Fruit fly (Drosophila melanogaster) whole organism, embryonic: Measurements from ENCODE around the gene CG2772.

Experiments
- Atf-2 ChIP-seq: fragments of 200-800 bp; sonication (Bioruptor generic); optimal IDR thresholded peaks from 2 replicates; lab custom pipeline; 2016; ENCODE audit warnings: missing biosample characterization, missing genetic modification characterization
- B-H1 ChIP-seq: fragments of 200-800 bp; sonication (Bioruptor generic); IDR thresholded peaks from 3 replicates; pipeline ENCODE4 v1.3.6; 2022; ENCODE audit warnings: missing biosample characterization, missing genetic modification characterization
- CG10654 ChIP-seq: fragments of 200-800 bp; sonication (Bioruptor generic); optimal IDR thresholded peaks from 2 replicates; lab custom pipeline; 2016; ENCODE audit warnings: missing biosample characterization, missing genetic modification characterization
- CG12071 ChIP-seq: fragments of 200-800 bp; sonication (Bioruptor generic); optimal IDR thresholded peaks from 3 replicates; lab custom pipeline; 2018; ENCODE audit warnings: missing biosample characterization, mild to moderate bottlenecking, missing genetic modification characterization
- CG12155 ChIP-seq: fragments of 200-800 bp; sonication (Bioruptor generic); optimal IDR thresholded peaks from 3 replicates; lab custom pipeline; 2016; ENCODE audit warnings: missing biosample characterization, missing genetic modification characterization
- CG14710 ChIP-seq: fragments of 200-800 bp; sonication (Bioruptor generic); optimal IDR thresholded peaks from 3 replicates; lab custom pipeline; 2019; ENCODE audit warnings: missing biosample characterization, mild to moderate bottlenecking, missing genetic modification characterization, moderate library complexity
- CG14965 ChIP-seq: fragments of 200-800 bp; sonication (Bioruptor generic); optimal IDR thresholded peaks from 2 replicates; lab custom pipeline; 2016; ENCODE audit warnings: missing biosample characterization, missing genetic modification characterization, borderline replicate concordance
- CG15514 ChIP-seq: fragments of 200-800 bp; sonication (Bioruptor generic); optimal IDR thresholded peaks from 3 replicates; lab custom pipeline; 2017; ENCODE audit warnings: missing biosample characterization, missing genetic modification characterization, mild to moderate bottlenecking, moderate library complexity, missing genetic modification reagents
- CG1603 ChIP-seq: fragments of 200-800 bp; sonication (Bioruptor generic); optimal IDR thresholded peaks from 2 replicates; lab custom pipeline; 2019; ENCODE audit warnings: missing biosample characterization, mild to moderate bottlenecking, missing genetic modification characterization, moderate library complexity
- CG16863 ChIP-seq: fragments of 200-800 bp; sonication (Bioruptor generic); optimal IDR thresholded peaks from 3 replicates; lab custom pipeline; 2016; ENCODE audit warnings: missing biosample characterization, missing genetic modification characterization
- CG30431 ChIP-seq: fragments of 200-800 bp; sonication (Bioruptor generic); optimal IDR thresholded peaks from 2 replicates; lab custom pipeline; 2017; ENCODE audit warnings: missing biosample characterization, missing genetic modification characterization
- CG3407 ChIP-seq: fragments of 200-800 bp; sonication (Bioruptor generic); optimal IDR thresholded peaks from 2 replicates; lab custom pipeline; 2018; ENCODE audit warnings: missing biosample characterization, mild to moderate bottlenecking, missing genetic modification characterization
- CG34376 ChIP-seq: fragments of 200-800 bp; sonication (Bioruptor generic); optimal IDR thresholded peaks from 2 replicates; lab custom pipeline; 2018; ENCODE audit warnings: missing biosample characterization, mild to moderate bottlenecking, missing genetic modification characterization
- CG4360 ChIP-seq: fragments of 200-800 bp; sonication (Bioruptor generic); IDR thresholded peaks from 2 replicates; pipeline ENCODE4 v1.3.6; 2022; ENCODE audit warnings: missing biosample characterization, missing genetic modification characterization
- CG4820 ChIP-seq: fragments of 200-800 bp; sonication (Bioruptor generic); optimal IDR thresholded peaks from 3 replicates; lab custom pipeline; 2016; ENCODE audit warnings: missing biosample characterization, missing genetic modification characterization
- CG6254 ChIP-seq: fragments of 200-800 bp; sonication (Bioruptor generic); optimal IDR thresholded peaks from 3 replicates; lab custom pipeline; 2017; ENCODE audit warnings: mild to moderate bottlenecking, missing biosample characterization, missing genetic modification reagents, missing genetic modification characterization
- CG6854 ChIP-seq: fragments of 200-800 bp; sonication (Bioruptor generic); optimal IDR thresholded peaks from 3 replicates; lab custom pipeline; 2017; ENCODE audit warnings: missing biosample characterization, mild to moderate bottlenecking, missing genetic modification characterization
- CG7372 ChIP-seq: fragments of 200-800 bp; sonication (Bioruptor generic); IDR thresholded peaks from 2 replicates; pipeline ENCODE4 v1.3.6; 2022; ENCODE audit warnings: missing biosample characterization, missing genetic modification characterization
- CG7745 ChIP-seq: fragments of 200-800 bp; sonication (Bioruptor generic); optimal IDR thresholded peaks from 2 replicates; lab custom pipeline; 2018; ENCODE audit warnings: missing biosample characterization, mild to moderate bottlenecking, missing genetic modification characterization, moderate library complexity
- CG8924 ChIP-seq: fragments of 200-800 bp; optimal IDR thresholded peaks from 3 replicates; lab custom pipeline; 2019; ENCODE audit warnings: missing biosample characterization, mild to moderate bottlenecking, missing genetic modification characterization, moderate library complexity
- Dek ChIP-seq: fragments of 200-800 bp; sonication (Bioruptor generic); optimal IDR thresholded peaks from 3 replicates; lab custom pipeline; 2019; ENCODE audit warnings: missing biosample characterization, mild to moderate bottlenecking, missing genetic modification characterization, moderate library complexity
- Dip3 ChIP-seq: fragments of 200-800 bp; sonication (Bioruptor generic); optimal IDR thresholded peaks from 3 replicates; lab custom pipeline; 2016; ENCODE audit warnings: missing biosample characterization, missing genetic modification characterization
- Doc2 ChIP-seq: fragments of 200-800 bp; sonication (Bioruptor generic); IDR thresholded peaks from 2 replicates; pipeline ENCODE4 v1.3.6; 2022; ENCODE audit warnings: missing biosample characterization, missing genetic modification characterization
- Elba2 ChIP-seq: fragments of 200-800 bp; sonication (Bioruptor generic); optimal IDR thresholded peaks from 3 replicates; lab custom pipeline; 2016; ENCODE audit warnings: missing biosample characterization, missing genetic modification characterization
- Ets65A ChIP-seq: fragments of 200-800 bp; sonication (Bioruptor generic); peaks from one replicate; lab custom pipeline; 2016; ENCODE audit warnings: missing biosample characterization, missing genetic modification characterization
- Gsc ChIP-seq: fragments of 200-800 bp; sonication (Bioruptor generic); IDR thresholded peaks from 2 replicates; pipeline ENCODE4 v1.3.6; 2022; ENCODE audit warnings: missing biosample characterization, missing genetic modification characterization
- H2.0 ChIP-seq: fragments of 200-800 bp; sonication (Bioruptor generic); IDR thresholded peaks from 2 replicates; pipeline ENCODE4 v1.3.6; 2022; ENCODE audit warnings: missing biosample characterization, missing genetic modification characterization
- HLH3B ChIP-seq: fragments of 200-800 bp; sonication (Bioruptor generic); IDR thresholded peaks from 2 replicates; pipeline ENCODE4 v1.3.6; 2022; ENCODE audit warnings: missing biosample characterization, missing genetic modification characterization
- Hr3 ChIP-seq: fragments of 200-800 bp; sonication (Bioruptor generic); optimal IDR thresholded peaks from 3 replicates; lab custom pipeline; 2016; ENCODE audit warnings: missing biosample characterization, missing genetic modification characterization
- Jarid2 ChIP-seq: fragments of 200-800 bp; sonication (Bioruptor generic); optimal IDR thresholded peaks from 3 replicates; lab custom pipeline; 2017; ENCODE audit warnings: mild to moderate bottlenecking, missing biosample characterization, missing genetic modification reagents, missing genetic modification characterization
- Lpt ChIP-seq: fragments of >200 bp; optimal IDR thresholded peaks from 2 replicates; lab custom pipeline; 2018; ENCODE audit warnings: missing biosample characterization, missing genetic modification characterization
- Myb ChIP-seq: fragments of 200-800 bp; sonication (Bioruptor generic); optimal IDR thresholded peaks from 2 replicates; lab custom pipeline; 2016; ENCODE audit warnings: missing biosample characterization, missing genetic modification characterization
- NfI ChIP-seq: fragments of 200-800 bp; sonication (Bioruptor generic); optimal IDR thresholded peaks from 3 replicates; lab custom pipeline; 2018; ENCODE audit warnings: missing biosample characterization, mild to moderate bottlenecking, missing genetic modification characterization, moderate library complexity
- Oaz ChIP-seq: fragments of 200-800 bp; sonication (Bioruptor generic); IDR thresholded peaks from 2 replicates; pipeline ENCODE4 v1.3.6; 2022; ENCODE audit warnings: missing biosample characterization, missing genetic modification characterization
- Ravus ChIP-seq: fragments of 200-800 bp; sonication (Bioruptor generic); IDR thresholded peaks from 2 replicates; pipeline ENCODE4 v1.3.6; 2022; ENCODE audit warnings: missing biosample characterization, missing genetic modification characterization
- YL-1 ChIP-seq: fragments of 200-800 bp; sonication (Bioruptor generic); optimal IDR thresholded peaks from 3 replicates; lab custom pipeline; 2017; ENCODE audit warnings: missing biosample characterization, mild to moderate bottlenecking, missing genetic modification characterization
- abd-A ChIP-seq: fragments of 200-800 bp; sonication (Bioruptor generic); optimal IDR thresholded peaks from 3 replicates; lab custom pipeline; 2019; ENCODE audit warnings: missing biosample characterization, mild to moderate bottlenecking, missing genetic modification characterization, moderate library complexity
- ap ChIP-seq: fragments of 200-800 bp; sonication (Bioruptor generic); IDR thresholded peaks from 2 replicates; pipeline ENCODE4 v1.3.6; 2022; ENCODE audit warnings: missing biosample characterization, missing genetic modification characterization
- ase ChIP-seq: fragments of 200-800 bp; sonication (Bioruptor generic); IDR thresholded peaks from 3 replicates; pipeline ENCODE4 v1.3.6; 2022; ENCODE audit warnings: missing biosample characterization, missing genetic modification characterization
- ci ChIP-seq: fragments of 200-800 bp; sonication (Bioruptor generic); IDR thresholded peaks from 3 replicates; pipeline ENCODE4 v1.3.6; 2022; ENCODE audit warnings: missing biosample characterization, missing genetic modification characterization
- dm ChIP-seq: fragments of 200-800 bp; sonication (Bioruptor generic); optimal IDR thresholded peaks from 3 replicates; lab custom pipeline; 2016; ENCODE audit warnings: missing biosample characterization, missing genetic modification characterization
- fd3F ChIP-seq: fragments of 200-800 bp; sonication (Bioruptor generic); optimal IDR thresholded peaks from 2 replicates; lab custom pipeline; 2018; ENCODE audit warnings: missing biosample characterization, mild to moderate bottlenecking, missing genetic modification characterization, moderate library complexity
- kay ChIP-seq: fragments of 200-800 bp; sonication (Bioruptor generic); optimal IDR thresholded peaks from 2 replicates; lab custom pipeline; 2016; ENCODE audit warnings: missing biosample characterization, missing genetic modification characterization
- kni ChIP-seq: fragments of 200-800 bp; sonication (Bioruptor generic); optimal IDR thresholded peaks from 3 replicates; lab custom pipeline; 2017; ENCODE audit warnings: mild to moderate bottlenecking, missing biosample characterization, missing genetic modification reagents, missing genetic modification characterization
- lmd ChIP-seq: fragments of 200-800 bp; sonication (Bioruptor generic); IDR thresholded peaks from 2 replicates; pipeline ENCODE4 v1.3.6; 2022; ENCODE audit warnings: missing biosample characterization, missing genetic modification characterization
- org-1 ChIP-seq: fragments of 200-800 bp; sonication (Bioruptor generic); optimal IDR thresholded peaks from 2 replicates; lab custom pipeline; 2017; ENCODE audit warnings: missing biosample characterization, missing genetic modification characterization
- p53 ChIP-seq: fragments of 200-800 bp; sonication (Bioruptor generic); optimal IDR thresholded peaks from 2 replicates; lab custom pipeline; 2016; ENCODE audit warnings: missing biosample characterization, missing genetic modification characterization
- peb ChIP-seq: fragments of 200-800 bp; sonication (Bioruptor generic); IDR thresholded peaks from 2 replicates; pipeline ENCODE4 v1.3.6; 2022; ENCODE audit warnings: missing biosample characterization, missing genetic modification characterization
- phol ChIP-seq: fragments of 200-800 bp; sonication (Bioruptor generic); optimal IDR thresholded peaks from 3 replicates; lab custom pipeline; 2018; ENCODE audit warnings: missing biosample characterization, mild to moderate bottlenecking, missing genetic modification characterization, moderate library complexity
- run ChIP-seq: fragments of 200-800 bp; sonication (Bioruptor generic); optimal IDR thresholded peaks from 3 replicates; lab custom pipeline; 2018; ENCODE audit warnings: missing biosample characterization, mild to moderate bottlenecking, missing genetic modification characterization
- zen ChIP-seq: fragments of 200-800 bp; sonication (Bioruptor generic); optimal IDR thresholded peaks from 3 replicates; lab custom pipeline; 2018; ENCODE audit warnings: missing biosample characterization, mild to moderate bottlenecking, missing genetic modification characterization, moderate library complexity
- zfh2 ChIP-seq: fragments of 200-800 bp; sonication (Bioruptor generic); optimal IDR thresholded peaks from 2 replicates; lab custom pipeline; 2016; ENCODE audit warnings: missing biosample characterization, missing genetic modification characterization

The CG2772 gene

dm6 chr2L:3435086-3435485 is 10.7 kb upstream of the CG2772 start (continued):
- TF ChIP-seq CG12155 (no peak), Hr3 (GFP tag; lab: Kevin White, UChicago) (peak; percentile 33), CG12071 (GFP tag; lab: Kevin White, UChicago) (no peak), ci (peak; percentile 75; the same call in 2 of the 3 replicates), abd-A (tag; lab: Kevin White, UChicago) (no peak), p53 (GFP tag; lab: Kevin White, UChicago) (no peak), Dek (tag; lab: Kevin White, UChicago) (no peak), YL-1 (GFP tag; lab: Kevin White, UChicago) (no peak), Lpt (GFP tag; lab: Kevin White, UChicago) (no peak), CG1603 (peak; percentile 62), Jarid2 (GFP tag; lab: Kevin White, UChicago) (peak; percentile 3), kay (GFP tag; lab: Kevin White, UChicago) (no peak), zen (tag; lab: Kevin White, UChicago) (no peak), Atf-2 (GFP tag; lab: Kevin White, UChicago) (no peak), ase (GFP tag; lab: Robert Waterston, UW) (peak; percentile 59), run (tag; lab: Kevin White, UChicago) (no peak), CG7745 (tag; lab: Kevin White, UChicago) (no peak), CG6854 (GFP tag; lab: Kevin White, UChicago) (no peak), NfI (GFP tag; lab: Kevin White, UChicago) (peak; percentile 31), CG30431 (GFP tag; lab: Kevin White, UChicago) (peak; percentile 38), Oaz (GFP tag; lab: Robert Waterston, UW) (no peak), Dip3 (GFP tag; lab: Kevin White, UChicago) (no peak), CG6254 (GFP tag; lab: Kevin White, UChicago) (peak; percentile 39), CG4360 (GFP tag; lab: Robert Waterston, UW) (0 out of 2 replicates have a peak, but pooled peaks have one; percentile 25), lmd (GFP tag; lab: Robert Waterston, UW) (peak; percentile 66), Gsc (GFP tag; lab: Robert Waterston, UW) (0 out of 2 replicates have a peak, but pooled peaks have one; percentile 31), H2.0 (GFP tag; lab: Robert Waterston, UW) (peak; percentile 19; the same call in 1 of the 2 replicates), peb (peak; percentile 52; the same call in 1 of the 2 replicates), CG3407 (peak; percentile 22), CG10654 (GFP tag; lab: Kevin White, UChicago) (peak; percentile 27), org-1 (GFP tag; lab: Kevin White, UChicago) (peak; percentile 37), kni (GFP tag; lab: Kevin White, UChicago) (no peak), fd3F (GFP tag; lab: Kevin White, UChicago) (no peak), CG15514 (GFP tag; lab: Kevin White, UChicago) (peak; percentile 9), CG4820 (GFP tag; lab: Kevin White, UChicago) (peak; percentile 52), ap (peak; percentile 35; the same call in 1 of the 2 replicates), Ets65A (peak; percentile 89), HLH3B (peak; percentile 78), Myb (GFP tag; lab: Kevin White, UChicago) (no peak), dm (no peak), CG14710 (tag; lab: Kevin White, UChicago) (peak; percentile 34), CG14965 (GFP tag; lab: Kevin White, UChicago) (no peak), CG7372 (GFP tag; lab: Robert Waterston, UW) (peak; percentile 34; the same call in 1 of the 2 replicates), Ravus (GFP tag; lab: Robert Waterston, UW) (no peak), Doc2 (GFP tag; lab: Robert Waterston, UW) (no peak), phol (peak; percentile 63), CG34376 (GFP tag; lab: Kevin White, UChicago) (no peak), CG16863 (GFP tag; lab: Kevin White, UChicago) (no peak), zfh2 (GFP tag; lab: Kevin White, UChicago) (no peak), Elba2 (no peak), CG8924 (tag; lab: Kevin White, UChicago) (peak; percentile 26), B-H1 (GFP tag; lab: Robert Waterston, UW) (no peak)
